Fruit fly (Drosophila melanogaster): ENCODE results near the gene Sec8.

The Sec8 gene

dm6 chr3R:5771614-5772202 lies 12.9 kb upstream of the Sec8 start:
- TF ChIP-seq psq (optimal IDR thresholded peaks at IDR 0.05) (no peak), h (optimal IDR thresholded peaks at IDR 0.05) (no peak), insv (optimal IDR thresholded peaks at IDR 0.05) (no peak), ttk (optimal IDR thresholded peaks at IDR 0.05) (no peak), Myc (optimal IDR thresholded peaks at IDR 0.05) (no peak), Sin3A (optimal IDR thresholded peaks at IDR 0.05) (no peak)

- TF ChIP-seq insv (optimal IDR thresholded peaks at IDR 0.05) (no peak), ttk (optimal IDR thresholded peaks at IDR 0.05) (no peak), Sin3A (optimal IDR thresholded peaks at IDR 0.05) (no peak), psq (optimal IDR thresholded peaks at IDR 0.05) (no peak), Myc (optimal IDR thresholded peaks at IDR 0.05) (no peak), h (optimal IDR thresholded peaks at IDR 0.05) (no peak)
Measured at dm6 chr3R:5760980-5761379, 2.2 kb upstream of the Sec8 start.

DNA sequence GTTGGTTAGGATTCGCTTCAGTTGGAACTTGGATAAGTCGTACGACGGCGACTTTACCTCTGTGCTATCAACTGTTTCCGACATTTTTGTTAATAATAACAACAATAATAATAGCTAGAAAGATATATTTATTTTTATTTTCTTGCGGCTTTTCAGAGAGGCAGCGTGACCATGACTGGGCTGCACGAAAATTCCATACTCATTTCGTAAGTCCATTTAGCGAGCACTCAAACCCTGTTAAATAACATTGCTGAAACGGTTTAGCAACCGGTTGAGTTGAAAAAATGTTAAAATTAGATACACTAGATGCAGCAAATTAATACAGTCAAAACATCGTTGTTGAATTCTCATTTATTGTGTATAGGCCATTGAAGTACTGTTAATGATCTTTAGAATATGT lies 4.2 kb downstream of the Sec8 start, which contains the start of gene Dcps:
TSS of gene Dcps (minus strand) at position 181 of the 400 bp plus-strand sequence.
- TF ChIP-seq psq (optimal IDR thresholded peaks at IDR 0.05) = no peak
- TF ChIP-seq ttk (optimal IDR thresholded peaks at IDR 0.05) = no peak
- no peak for TF ChIP-seq h (optimal IDR thresholded peaks at IDR 0.05)
- TF ChIP-seq Myc (optimal IDR thresholded peaks at IDR 0.05) = no peak
- TF ChIP-seq Sin3A (optimal IDR thresholded peaks at IDR 0.05) = no peak
- no peak for TF ChIP-seq insv (optimal IDR thresholded peaks at IDR 0.05)

- no peak for TF ChIP-seq Sin3A (optimal IDR thresholded peaks at IDR 0.05)
- TF ChIP-seq Myc (optimal IDR thresholded peaks at IDR 0.05) = no peak
- no peak for TF ChIP-seq insv (optimal IDR thresholded peaks at IDR 0.05)
- no peak for TF ChIP-seq psq (optimal IDR thresholded peaks at IDR 0.05)
- no peak for TF ChIP-seq ttk (optimal IDR thresholded peaks at IDR 0.05)
- TF ChIP-seq h (optimal IDR thresholded peaks at IDR 0.05) = no peak
Measured at dm6 chr3R:5746646-5747045, 12.2 kb downstream of the Sec8 start.

DNA sequence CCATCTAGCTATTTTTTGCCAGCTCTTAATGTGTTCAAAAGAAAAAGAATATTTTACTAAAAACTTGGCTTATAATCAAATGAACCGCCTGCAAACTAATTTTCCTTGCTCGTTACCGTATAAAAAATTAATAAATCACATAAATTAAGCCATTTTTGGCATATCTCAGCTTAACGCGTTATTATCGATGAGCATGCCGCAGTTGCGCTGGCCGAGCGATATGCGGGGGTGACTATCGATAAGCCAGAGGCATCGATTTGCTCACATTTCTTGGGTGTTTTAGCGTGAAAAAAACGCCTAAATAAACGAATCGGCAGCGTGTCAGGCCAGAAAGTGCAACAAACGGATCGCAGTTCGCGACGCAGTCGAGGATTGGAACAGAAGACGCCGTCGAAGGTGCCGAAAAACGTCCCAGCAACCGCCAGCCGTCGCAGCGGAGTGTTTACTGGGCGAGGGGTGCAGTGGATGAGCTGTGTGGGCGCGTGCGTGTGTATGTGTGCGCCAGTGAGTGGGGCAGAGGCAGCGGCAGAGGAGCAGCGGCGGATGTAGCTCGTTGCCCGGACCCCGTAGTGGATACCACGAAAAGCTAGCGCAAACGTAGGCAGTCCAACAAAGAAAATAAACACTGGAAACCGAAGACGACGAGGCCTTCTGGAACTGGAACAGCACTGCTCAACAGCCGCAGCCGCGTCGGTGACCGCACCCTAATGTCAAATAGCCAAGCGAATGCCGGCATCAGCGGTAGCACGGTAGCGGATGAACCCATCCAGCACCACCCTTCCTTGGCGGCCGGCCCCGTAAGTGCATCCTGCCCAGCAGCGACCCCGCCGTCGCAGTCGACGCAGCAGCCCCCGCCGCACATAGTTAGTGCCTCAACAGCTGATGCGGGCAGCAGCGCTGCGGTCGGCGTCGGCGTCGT lies 16.3 kb downstream of the Sec8 start, which contains the start of the genes Sym and Madm:
TSS of gene Sym (minus strand) at position 199 of the 919 bp plus-strand sequence.
TSS of gene Madm (plus strand) at position 233 of the 919 bp plus-strand sequence.
- TF ChIP-seq insv (optimal IDR thresholded peaks at IDR 0.05) (no peak), ttk (optimal IDR thresholded peaks at IDR 0.05) (no peak), psq (optimal IDR thresholded peaks at IDR 0.05) (no peak), h (optimal IDR thresholded peaks at IDR 0.05) (no peak), Sin3A (optimal IDR thresholded peaks at IDR 0.05) (no peak), Myc (optimal IDR thresholded peaks at IDR 0.05) (no peak)

DNA sequence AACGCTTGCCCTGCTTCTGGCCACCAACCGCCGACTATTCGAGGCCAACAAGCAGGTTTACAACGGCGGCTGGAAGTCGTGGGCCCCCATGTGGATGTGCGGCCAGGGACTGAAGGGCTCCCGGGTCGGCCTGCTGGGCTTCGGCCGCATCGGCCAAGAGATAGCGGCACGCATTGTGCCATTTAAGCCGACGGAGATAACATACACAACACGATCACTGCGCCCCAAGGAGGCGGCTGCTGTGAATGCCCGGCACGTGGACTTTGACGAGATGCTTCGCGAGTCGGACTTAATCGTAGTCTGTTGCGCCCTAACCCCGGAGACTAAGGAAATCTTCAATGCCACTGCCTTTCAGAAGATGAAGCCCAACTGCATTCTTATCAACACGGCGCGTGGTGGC lies 21.5 kb downstream of the Sec8 start:
- no peak for TF ChIP-seq h (optimal IDR thresholded peaks at IDR 0.05)
- TF ChIP-seq psq (optimal IDR thresholded peaks at IDR 0.05) = no peak
- TF ChIP-seq insv (optimal IDR thresholded peaks at IDR 0.05) = no peak

DNA sequence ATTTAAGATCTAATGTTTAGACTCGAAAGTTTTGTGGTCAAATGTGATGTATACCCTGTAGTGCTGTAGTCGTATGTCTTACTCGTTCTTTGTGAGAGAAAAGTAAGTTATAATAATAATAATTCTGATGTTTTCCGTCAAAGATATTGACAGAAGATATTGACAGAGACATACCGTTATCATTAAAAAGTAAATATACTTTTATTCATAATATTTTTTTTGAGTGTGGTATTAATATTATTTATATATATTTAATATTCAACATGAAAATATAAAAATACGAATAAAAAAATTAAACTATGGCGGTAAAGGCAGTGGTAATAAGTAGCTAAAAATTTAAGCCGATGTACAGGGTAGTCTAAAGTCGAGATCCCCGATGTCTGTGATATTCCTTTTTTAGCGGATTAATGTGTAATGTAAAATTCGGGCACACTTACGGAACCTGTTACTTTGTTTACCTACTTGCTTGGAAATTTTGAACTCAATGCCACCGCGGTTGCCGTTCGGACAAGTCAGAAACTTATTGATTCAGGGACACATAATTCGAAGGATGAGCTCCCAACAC lies 22.4 kb downstream of the Sec8 start, which contains the start of the genes CG2100 and CG1236:
TSS of gene CG2100 (minus strand) at position 51 of the 565 bp plus-strand sequence.
TSS of gene CG1236 (plus strand) at position 444 of the 565 bp plus-strand sequence.
- TF ChIP-seq h (optimal IDR thresholded peaks at IDR 0.05) = no peak
- TF ChIP-seq Myc (optimal IDR thresholded peaks at IDR 0.05) = no peak
- TF ChIP-seq insv (optimal IDR thresholded peaks at IDR 0.05) = no peak
- no peak for TF ChIP-seq psq (optimal IDR thresholded peaks at IDR 0.05)
- TF ChIP-seq ttk (optimal IDR thresholded peaks at IDR 0.05) = no peak
- TF ChIP-seq Sin3A (optimal IDR thresholded peaks at IDR 0.05) = no peak

DNA sequence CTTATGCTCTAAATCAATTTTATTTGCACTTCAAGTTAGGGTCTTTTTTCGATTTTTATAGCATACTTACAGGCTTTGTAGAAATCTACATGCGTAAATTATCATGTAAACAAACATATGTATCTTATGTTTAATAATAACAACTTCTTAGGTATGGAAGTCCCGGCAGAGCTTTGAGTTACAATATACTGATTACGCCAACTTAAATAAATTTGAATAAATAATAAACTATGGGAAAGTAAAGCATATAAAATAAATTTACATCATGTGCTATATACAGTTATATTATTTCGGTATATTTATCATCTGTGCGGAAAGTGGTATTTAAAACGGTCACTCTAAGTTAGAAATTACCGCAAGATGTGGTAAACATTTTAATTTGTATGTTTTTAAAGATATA lies 25.6 kb downstream of the Sec8 start, which contains the start of gene CG1239:
TSS of gene CG1239 (plus strand) at position 333 of the 400 bp plus-strand sequence.
- TF ChIP-seq Sin3A (optimal IDR thresholded peaks at IDR 0.05) (no peak), Myc (optimal IDR thresholded peaks at IDR 0.05) (no peak), ttk (optimal IDR thresholded peaks at IDR 0.05) (no peak), h (optimal IDR thresholded peaks at IDR 0.05) (no peak), insv (optimal IDR thresholded peaks at IDR 0.05) (no peak), psq (optimal IDR thresholded peaks at IDR 0.05) (no peak)

- TF ChIP-seq ttk (optimal IDR thresholded peaks at IDR 0.05) (no peak), Myc (optimal IDR thresholded peaks at IDR 0.05) (no peak), psq (optimal IDR thresholded peaks at IDR 0.05) (no peak), insv (optimal IDR thresholded peaks at IDR 0.05) (no peak), h (optimal IDR thresholded peaks at IDR 0.05) (no peak), Sin3A (optimal IDR thresholded peaks at IDR 0.05) (no peak)
Measured at dm6 chr3R:5727724-5728365, 31.0 kb downstream of the Sec8 start.

DNA sequence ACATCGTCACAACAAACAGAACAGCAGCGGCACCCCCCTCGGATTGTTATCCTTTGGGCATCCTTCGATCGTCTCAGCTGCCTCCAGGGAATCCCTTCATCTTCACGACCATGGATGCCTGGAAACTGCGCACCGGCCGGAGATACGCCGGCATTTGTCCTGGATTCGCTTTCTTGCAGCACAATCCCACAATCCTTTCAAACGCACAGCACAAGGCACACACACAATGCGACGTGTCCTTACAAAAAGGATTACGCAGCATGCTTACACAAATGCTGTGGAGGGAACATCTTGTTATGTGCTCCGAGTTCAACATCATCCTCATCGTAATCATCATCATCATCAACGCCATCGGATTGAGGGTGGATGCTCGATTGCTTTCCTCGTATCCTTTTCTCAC lies 35.7 kb downstream of the Sec8 start:
- TF ChIP-seq h (optimal IDR thresholded peaks at IDR 0.05) (no peak), insv (optimal IDR thresholded peaks at IDR 0.05) (no peak), Myc (optimal IDR thresholded peaks at IDR 0.05) (no peak), Sin3A (optimal IDR thresholded peaks at IDR 0.05) (no peak), psq (optimal IDR thresholded peaks at IDR 0.05) (no peak), ttk (optimal IDR thresholded peaks at IDR 0.05) (no peak)

DNA sequence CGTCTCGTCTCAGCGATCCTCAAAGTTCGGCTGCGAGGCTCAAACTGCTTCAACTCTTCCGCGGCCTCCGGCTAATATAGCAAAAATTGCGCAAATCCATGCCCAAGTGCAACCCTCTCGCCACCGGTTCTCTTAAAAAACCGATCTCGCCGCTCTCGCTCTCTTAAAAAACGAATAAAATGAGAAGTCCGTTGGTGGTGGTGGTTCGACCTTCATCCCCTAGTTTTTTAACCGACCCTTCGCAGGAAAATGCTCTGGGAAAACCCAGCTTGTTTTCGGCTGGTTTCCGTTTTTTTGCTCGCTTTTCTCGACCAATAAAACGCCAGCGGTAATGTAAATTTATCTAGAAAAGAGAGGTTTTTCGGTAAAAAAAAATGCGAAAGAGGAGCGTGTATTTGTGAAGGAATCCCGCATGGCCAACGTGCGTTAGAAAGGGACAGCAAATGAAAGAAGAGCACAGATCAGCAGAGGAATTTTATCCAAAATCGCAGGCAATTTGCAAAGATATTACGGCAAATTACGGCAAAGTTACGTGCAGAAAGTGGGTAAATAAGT lies 42.0 kb downstream of the Sec8 start, which contains the start of gene cas:
TSS of gene cas (minus strand) at position 51 of the 555 bp plus-strand sequence.
- TF ChIP-seq Sin3A (optimal IDR thresholded peaks at IDR 0.05) = no peak
- no peak for TF ChIP-seq ttk (optimal IDR thresholded peaks at IDR 0.05)
- TF ChIP-seq h (optimal IDR thresholded peaks at IDR 0.05) = no peak
- TF ChIP-seq insv (optimal IDR thresholded peaks at IDR 0.05) = no peak
- TF ChIP-seq Myc (optimal IDR thresholded peaks at IDR 0.05) = no peak
- TF ChIP-seq psq (optimal IDR thresholded peaks at IDR 0.05) = no peak

All from Kc167 (cell line).